Worm (Caenorhabditis elegans) whole organism, L4/young adult: Measurements from ENCODE around the gene str-78.

Experiments
- W03F9.2 ChIP-seq: fragments of 150-350 bp; optimal IDR thresholded peaks from 2 replicates; lab custom pipeline; 2014; ENCODE audit warnings: missing biosample characterization, missing genetic modification characterization
- dao-5 ChIP-seq: sonication (generic microtip); optimal IDR thresholded peaks from 2 replicates; lab custom pipeline; 2016; ENCODE audit warnings: missing genotype, missing genetic modification characterization, moderate library complexity, missing compliant biosample characterization
- him-1 ChIP-seq: sonication (generic microtip); optimal IDR thresholded peaks from 2 replicates; lab custom pipeline; 2016; ENCODE audit warnings: missing genotype, missing genetic modification reagents, missing genetic modification characterization, missing compliant biosample characterization

str-78 gene

ce11 chrIV:15119268-15119667 is 27.7 kb downstream of the str-78 start:
- no peak for TF ChIP-seq W03F9.2
- no peak for TF ChIP-seq dao-5 (tag; lab: Kevin White, UChicago)
- no peak for TF ChIP-seq him-1

ce11 chrIV:15118390-15118789 is 28.6 kb downstream of the str-78 start, which contains the start of gene M199.136:
M199.136 (plus strand) TSS chrIV:15118690.
- no peak for TF ChIP-seq him-1
- no peak for TF ChIP-seq dao-5 (tag; lab: Kevin White, UChicago)
- TF ChIP-seq W03F9.2 = no peak

- TF ChIP-seq dao-5 (tag; lab: Kevin White, UChicago) = no peak
- no peak for TF ChIP-seq him-1
- TF ChIP-seq W03F9.2 = no peak
Observed at ce11 chrIV:15114324-15114723, 32.7 kb downstream of the str-78 start, which contains the start of gene M199.135. M199.135 (plus strand) TSS chrIV:15114624.

ce11 chrIV:15113117-15113516 is 33.9 kb downstream of the str-78 start, which contains the start of gene M199.134:
M199.134 (minus strand) TSS chrIV:15113217.
- TF ChIP-seq him-1 (no peak), W03F9.2 (no peak), dao-5 (tag; lab: Kevin White, UChicago) (no peak)

- TF ChIP-seq W03F9.2 (no peak), him-1 (no peak), dao-5 (tag; lab: Kevin White, UChicago) (no peak)
Observed at ce11 chrIV:15108475-15108874, 38.5 kb downstream of the str-78 start, which contains the start of gene M199.2. M199.2 (plus strand) TSS chrIV:15108775.

- TF ChIP-seq W03F9.2 (no peak), dao-5 (tag; lab: Kevin White, UChicago) (no peak), him-1 (no peak)
Observed at ce11 chrIV:15107218-15107617, 39.8 kb downstream of the str-78 start.

- TF ChIP-seq him-1 = no peak
- no peak for TF ChIP-seq dao-5 (tag; lab: Kevin White, UChicago)
- no peak for TF ChIP-seq W03F9.2
Observed at ce11 chrIV:15103224-15103679, 43.8 kb downstream of the str-78 start, which contains the start of gene srt-44. srt-44 (plus strand) TSS chrIV:15103629.

ce11 chrIV:15098294-15098693 is 48.7 kb downstream of the str-78 start, which contains the start of gene srt-49:
srt-49 (minus strand) TSS chrIV:15098394.
- TF ChIP-seq him-1 = no peak
- TF ChIP-seq W03F9.2 = no peak
- no peak for TF ChIP-seq dao-5 (tag; lab: Kevin White, UChicago)
